Worm (Caenorhabditis elegans) whole organism, young adult: Measurements from ENCODE around the gene F36H5.9.

Experiments used
- ama-1 ChIP-seq, 3 experiments: fragments of 150-350 bp in 1 of 3; sonication (generic microtip) in 2 of 3; optimal IDR thresholded peaks; 2 replicates each; lab custom pipeline; 2014 to 2018; ENCODE audit warnings: missing biosample characterization in 2 of 3, missing genetic modification characterization in 2 of 3, missing genetic modification reagents in 2 of 3
- aptf-2 ChIP-seq: fragments of 200-800 bp; sonication (Bioruptor generic); conservative IDR thresholded peaks from 2 replicates; pipeline ENCODE4 v1.3.6; 2022; ENCODE audit warnings: missing genetic modification reagents, missing genetic modification characterization, missing compliant biosample characterization
- dpl-1 ChIP-seq: fragments of 150-350 bp; optimal IDR thresholded peaks from 2 replicates; lab custom pipeline; 2014; ENCODE audit warnings: missing biosample characterization, missing genetic modification reagents, missing genetic modification characterization
- egrh-3 ChIP-seq: fragments of 200-800 bp; sonication (Bioruptor generic); IDR thresholded peaks from 2 replicates; pipeline ENCODE4 v1.3.6; 2022; ENCODE audit warnings: missing genetic modification reagents, missing genetic modification characterization, missing compliant biosample characterization
- mel-28 ChIP-seq: sonication (generic microtip); optimal IDR thresholded peaks from 2 replicates; lab custom pipeline; 2016; ENCODE audit warnings: borderline replicate concordance, mild to moderate bottlenecking, missing genetic modification characterization, missing compliant biosample characterization
- rpc-1 ChIP-seq, 2 experiments: fragments of 150-350 bp in 1 of 2; sonication (generic microtip) in 1 of 2; optimal IDR thresholded peaks; 2 replicates each; lab custom pipeline; 2014 to 2018; ENCODE audit warnings: missing biosample characterization in 1 of 2, missing genetic modification characterization in 1 of 2, missing genetic modification reagents in 1 of 2, missing genotype in 1 of 2
- tbp1 ChIP-seq: fragments of 200-800 bp; sonication (Bioruptor generic); optimal IDR thresholded peaks from 2 replicates; lab custom pipeline; 2018; ENCODE audit warnings: mild to moderate bottlenecking, missing genetic modification characterization, missing compliant biosample characterization

ce11 chrII:1766715-1767114, 13.8 kb upstream of the F36H5.9 start:
- TF ChIP-seq rpc-1 (optimal IDR thresholded peaks at IDR 0.05; lab: Kevin White, UChicago), result no peak
- no peak for TF ChIP-seq rpc-1 (tag; optimal IDR thresholded peaks at IDR 0.05; lab: Kevin White, UChicago)
- TF ChIP-seq dpl-1 (GFP tag; lab: Kevin White, UChicago), result no peak
- TF ChIP-seq aptf-2, result no peak
- no peak for TF ChIP-seq ama-1 (optimal IDR thresholded peaks at IDR 0.05; lab: Kevin White, UChicago)
- TF ChIP-seq ama-1 (GFP tag; optimal IDR thresholded peaks at IDR 0.05; lab: Kevin White, UChicago), result no peak
- no peak for TF ChIP-seq egrh-3 (GFP tag; lab: Robert Waterston, UW)
- TF ChIP-seq tbp1 (GFP tag; lab: Kevin White, UChicago), result no peak
- no peak for TF ChIP-seq mel-28 (tag; lab: Kevin White, UChicago)
